Worm (Caenorhabditis elegans) whole organism, L4/young adult: ENCODE results near the gene C28D4.7.
"Not testable (repeated sequence)": the region's sequence is repeated elsewhere in the genome, so short reads cannot be mapped to it uniquely, and the experiment has no call there.

Source experiments
- W03F9.2 ChIP-seq: fragments of 150-350 bp; optimal IDR thresholded peaks from 2 replicates; lab custom pipeline; 2014; ENCODE audit warnings: missing biosample characterization, missing genetic modification characterization
- dao-5 ChIP-seq: sonication (generic microtip); optimal IDR thresholded peaks from 2 replicates; lab custom pipeline; 2016; ENCODE audit warnings: missing genotype, missing genetic modification characterization, moderate library complexity, missing compliant biosample characterization
- him-1 ChIP-seq: sonication (generic microtip); optimal IDR thresholded peaks from 2 replicates; lab custom pipeline; 2016; ENCODE audit warnings: missing genotype, missing genetic modification reagents, missing genetic modification characterization, missing compliant biosample characterization

The C28D4.7 gene

DNA sequence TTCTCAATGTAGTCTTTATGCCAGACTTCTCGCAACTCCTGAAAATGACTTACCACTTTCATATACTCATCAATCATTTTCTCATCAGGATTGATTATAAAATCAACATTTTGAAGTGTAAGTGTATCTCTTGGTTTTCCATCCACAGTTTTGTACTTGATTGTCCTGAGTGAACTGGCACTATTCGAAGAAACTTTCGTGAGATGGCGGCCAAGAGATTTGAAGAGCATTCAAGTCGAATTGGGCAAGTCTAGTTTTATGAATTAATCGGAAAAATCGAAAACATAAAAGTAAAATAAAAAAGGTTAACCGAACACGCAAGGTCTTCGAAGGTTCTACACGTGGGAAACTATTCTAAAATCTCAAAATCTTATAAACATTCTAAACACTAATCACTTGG lies at the start of gene C28D4.7:
Gene C28D4.7, minus strand, starts transcription at position 265 of the 400 bp plus-strand sequence.
- TF ChIP-seq dao-5 (tag; lab: Kevin White, UChicago), result no peak
- TF ChIP-seq him-1 (tag; lab: Kevin White, UChicago), result no peak
- TF ChIP-seq W03F9.2 (tag; lab: Kevin White, UChicago), result no peak

DNA sequence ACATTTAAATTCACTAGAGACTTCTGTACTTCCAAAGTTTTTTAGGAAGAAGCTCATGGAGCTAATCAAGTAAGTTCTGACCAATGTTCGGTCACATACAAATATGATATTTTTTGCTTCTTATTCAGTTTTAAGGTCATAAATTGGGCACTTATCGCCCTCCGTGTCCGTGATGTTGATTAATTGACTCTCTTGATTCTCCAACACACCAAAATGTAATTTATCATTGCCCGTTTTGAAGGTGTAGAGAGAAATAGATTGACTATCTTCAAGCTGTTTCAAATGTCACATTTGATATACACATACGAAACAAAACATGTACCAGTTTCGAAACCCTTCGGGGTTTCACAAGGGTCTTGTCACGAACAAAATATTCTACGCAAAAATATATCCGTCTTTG lies 47.8 kb upstream of the C28D4.7 start:
- no peak for TF ChIP-seq him-1 (tag; lab: Kevin White, UChicago)
- TF ChIP-seq dao-5 (tag; lab: Kevin White, UChicago), result no peak
- TF ChIP-seq W03F9.2 (tag; lab: Kevin White, UChicago), result no peak

DNA sequence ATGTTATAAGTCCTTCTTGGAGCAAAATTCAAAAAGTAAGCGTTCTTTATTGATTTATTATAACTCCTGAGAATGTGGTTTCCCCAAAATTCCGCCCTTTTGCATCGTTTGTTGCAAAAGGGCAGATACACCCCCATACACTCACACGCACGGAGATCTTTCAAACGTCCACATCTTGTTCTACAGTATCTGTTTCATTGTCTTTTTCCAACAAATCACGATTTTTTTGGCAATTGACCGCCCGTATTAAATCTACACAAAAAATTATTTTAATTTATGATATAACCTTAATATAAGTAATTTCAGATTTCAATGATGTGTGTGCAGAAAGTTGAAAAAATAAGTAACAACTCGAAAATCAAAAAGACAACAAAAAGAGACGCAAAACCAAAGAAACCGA lies 46.5 kb upstream of the C28D4.7 start, which contains the start of gene T13F2.4:
Gene T13F2.4, plus strand, starts transcription at position 301 of the 400 bp plus-strand sequence.
- TF ChIP-seq W03F9.2 (tag; lab: Kevin White, UChicago), result no peak
- no peak for TF ChIP-seq dao-5 (tag; lab: Kevin White, UChicago)
- no peak for TF ChIP-seq him-1 (tag; lab: Kevin White, UChicago)

DNA sequence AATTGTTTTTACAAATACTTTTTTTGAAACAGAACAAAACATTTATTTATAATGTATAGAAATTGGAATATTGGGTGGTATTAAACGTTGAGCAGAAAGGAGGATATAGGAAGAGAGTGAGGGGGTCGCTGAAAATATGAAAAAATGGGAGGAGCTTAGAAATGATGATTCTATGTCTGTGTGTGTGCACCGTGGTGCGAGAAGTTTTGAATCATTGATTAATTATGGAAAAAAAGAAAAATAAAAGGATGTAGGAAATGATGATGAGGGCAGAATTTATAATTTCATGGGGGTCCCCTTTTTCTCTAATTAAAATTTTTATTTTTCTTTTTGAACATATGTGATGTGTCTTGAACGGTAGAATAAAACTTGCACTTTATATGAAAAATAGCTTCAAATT lies 41.7 kb upstream of the C28D4.7 start, which contains the start of gene sre-4:
Gene sre-4, minus strand, starts transcription at position 101 of the 400 bp plus-strand sequence.
- TF ChIP-seq dao-5 (tag; lab: Kevin White, UChicago) (no peak), W03F9.2 (tag; lab: Kevin White, UChicago) (no peak), him-1 (tag; lab: Kevin White, UChicago) (no peak)

DNA sequence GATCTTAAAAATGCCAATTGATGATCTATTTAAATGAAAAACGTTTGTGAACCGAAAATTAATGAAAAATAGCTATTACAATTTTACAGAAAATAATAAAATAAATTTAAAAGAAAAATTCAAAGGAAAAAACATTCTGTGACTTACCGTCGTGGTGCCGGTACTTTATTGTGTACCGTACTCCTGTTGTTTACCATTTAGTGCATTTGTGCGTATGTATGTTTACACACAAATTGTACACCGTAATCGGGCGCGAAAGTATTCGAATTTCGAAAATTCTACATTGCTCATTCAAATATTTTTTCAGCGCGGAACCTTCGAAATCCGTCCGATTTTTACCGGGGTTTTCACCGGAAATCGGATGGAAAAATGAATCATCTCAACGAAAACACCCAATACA lies 35.1 kb upstream of the C28D4.7 start, which contains the start of gene T13F2.6:
Gene T13F2.6, plus strand, starts transcription at position 306 of the 400 bp plus-strand sequence.
- TF ChIP-seq him-1 (tag; lab: Kevin White, UChicago) (no peak), dao-5 (tag; lab: Kevin White, UChicago) (no peak), W03F9.2 (tag; lab: Kevin White, UChicago) (peak; percentile 43)

DNA sequence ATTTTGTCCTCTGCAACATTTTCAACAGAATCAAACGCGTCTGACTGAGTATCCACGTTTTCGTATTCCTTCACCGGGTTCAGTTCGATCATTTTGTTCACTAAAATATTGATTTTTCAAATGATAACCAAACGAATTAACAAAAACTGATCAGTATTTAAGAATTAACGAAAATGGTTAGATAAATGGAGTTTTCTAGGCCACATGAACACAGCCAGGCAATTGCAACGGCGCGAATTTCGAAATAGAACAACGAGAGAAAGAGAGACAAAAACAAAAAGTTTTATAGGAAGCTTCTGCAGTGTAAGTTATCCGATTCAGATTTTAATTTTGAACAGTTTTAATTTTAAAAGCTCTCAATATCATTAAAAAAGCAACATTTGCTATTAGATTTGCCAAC lies 34.6 kb upstream of the C28D4.7 start, which contains the start of gene sna-2:
Gene sna-2, minus strand, starts transcription at position 100 of the 400 bp plus-strand sequence.
- no peak for TF ChIP-seq dao-5 (tag; lab: Kevin White, UChicago)
- no peak for TF ChIP-seq him-1 (tag; lab: Kevin White, UChicago)
- no peak for TF ChIP-seq W03F9.2 (tag; lab: Kevin White, UChicago)

DNA sequence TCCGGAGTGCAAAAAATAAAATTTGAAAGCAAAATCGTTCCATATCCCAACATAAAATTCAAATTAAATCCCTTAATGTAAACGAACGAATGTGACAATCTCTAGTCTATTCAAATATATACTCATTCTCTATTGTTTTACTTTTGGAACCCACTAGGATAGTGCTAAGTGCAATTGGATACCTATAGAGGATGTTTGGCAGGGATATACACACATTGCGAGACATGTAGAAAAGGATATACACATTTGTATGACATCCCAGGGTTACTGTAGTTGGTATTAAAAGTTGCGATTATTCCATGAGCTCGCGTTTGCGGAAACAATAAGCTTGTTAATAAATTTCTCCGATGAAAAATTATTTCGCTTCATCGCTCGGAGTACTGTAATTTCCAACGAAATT lies 30.5 kb upstream of the C28D4.7 start:
- TF ChIP-seq W03F9.2 (tag; lab: Kevin White, UChicago), result no peak
- no peak for TF ChIP-seq dao-5 (tag; lab: Kevin White, UChicago)
- no peak for TF ChIP-seq him-1 (tag; lab: Kevin White, UChicago)

DNA sequence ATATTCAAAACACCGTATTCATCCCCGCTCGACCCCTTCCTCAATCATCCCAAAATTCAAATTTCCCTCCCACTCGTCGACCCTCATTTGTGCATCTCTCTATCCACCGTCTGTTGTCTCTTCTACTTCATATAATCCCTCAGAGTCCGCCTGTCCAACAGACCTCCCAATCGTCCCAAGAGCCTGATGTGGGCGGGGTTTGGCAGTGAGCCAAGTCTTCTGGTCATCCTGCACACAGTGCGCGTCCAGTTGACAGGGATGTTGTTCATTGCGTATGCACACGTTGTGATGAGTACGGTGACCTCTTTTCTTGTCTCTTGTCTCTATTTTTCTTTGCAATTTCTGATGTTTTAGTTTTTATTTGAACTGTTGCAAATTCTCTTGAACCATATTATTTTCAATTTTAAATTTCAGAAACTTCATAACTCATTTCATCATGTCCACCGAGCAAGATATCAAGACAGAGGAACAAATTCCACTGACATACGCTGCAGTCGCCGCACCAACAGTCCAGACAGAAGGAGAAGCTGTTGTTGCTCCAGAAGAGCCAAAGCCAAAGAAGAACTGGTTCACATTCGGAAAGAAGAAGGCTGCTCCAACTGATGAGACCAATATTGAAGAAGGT lies 29.3 kb upstream of the C28D4.7 start, which contains the start of gene cav-1:
Gene cav-1, plus strand, starts transcription at position 415 of the 625 bp plus-strand sequence.
- TF ChIP-seq dao-5 (tag; lab: Kevin White, UChicago) (no peak), W03F9.2 (tag; lab: Kevin White, UChicago) (no peak), him-1 (tag; lab: Kevin White, UChicago) (no peak)

DNA sequence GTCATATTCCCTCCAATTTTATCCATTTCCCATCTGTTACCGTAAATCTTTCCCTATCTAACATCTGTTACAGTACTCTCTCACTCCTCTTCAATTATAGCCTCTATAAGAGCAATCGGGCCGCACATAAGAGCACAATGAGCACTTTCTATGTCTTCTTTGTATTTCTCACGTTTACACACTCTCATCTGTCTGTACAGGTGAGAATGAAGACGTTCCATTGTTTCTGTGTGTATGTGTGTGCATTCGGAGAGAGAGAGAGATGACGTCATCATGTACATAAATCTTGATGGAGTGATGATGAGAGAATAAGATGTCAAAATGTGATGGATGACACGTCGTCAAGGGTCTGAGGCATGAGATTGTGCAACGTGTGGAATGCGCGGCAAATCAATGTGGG lies 27.9 kb upstream of the C28D4.7 start:
- TF ChIP-seq W03F9.2 (tag; lab: Kevin White, UChicago), result no peak

DNA sequence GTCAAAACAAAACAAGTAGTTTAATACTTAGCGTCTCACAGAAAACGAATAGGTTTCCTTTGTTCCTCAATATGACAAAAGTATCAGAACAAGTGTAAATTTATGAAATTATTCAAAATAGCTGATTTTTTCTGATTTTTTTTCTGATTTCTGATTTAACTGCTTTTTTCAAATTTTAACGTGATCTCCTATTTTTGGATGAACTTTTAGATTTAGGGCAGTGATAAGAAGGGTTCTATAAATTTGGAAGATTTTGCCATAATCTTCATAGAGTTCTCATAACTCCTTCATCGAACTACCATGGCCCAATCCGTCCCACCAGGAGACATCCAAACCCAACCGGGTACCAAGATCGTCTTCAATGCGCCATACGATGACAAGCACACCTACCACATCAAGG lies 26.8 kb upstream of the C28D4.7 start, which contains the start of gene msp-78:
Gene msp-78, plus strand, starts transcription at position 301 of the 400 bp plus-strand sequence.
- not testable (repeated sequence) for TF ChIP-seq dao-5, W03F9.2, him-1 (tag; lab: Kevin White, UChicago)

DNA sequence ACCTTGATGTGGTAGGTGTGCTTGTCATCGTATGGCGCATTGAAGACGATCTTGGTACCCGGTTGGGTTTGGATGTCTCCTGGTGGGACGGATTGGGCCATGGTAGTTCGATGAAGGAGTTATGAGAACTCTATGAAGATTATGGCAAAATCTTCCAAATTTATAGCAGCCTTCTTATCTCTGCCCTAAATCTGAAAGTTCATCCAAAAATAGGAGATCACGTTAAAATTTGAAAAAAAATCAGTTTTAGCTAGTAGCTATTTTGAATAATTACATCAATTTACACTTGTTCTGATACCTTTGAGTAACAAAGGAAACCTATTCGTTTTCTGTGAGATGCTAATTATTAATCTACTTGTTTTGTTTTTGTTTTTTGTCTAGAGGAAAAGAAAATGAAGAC lies 24.1 kb upstream of the C28D4.7 start, which contains the start of gene msp-79:
Gene msp-79, minus strand, starts transcription at position 101 of the 400 bp plus-strand sequence.
- not testable (repeated sequence) for TF ChIP-seq him-1, W03F9.2, dao-5 (tag; lab: Kevin White, UChicago)

DNA sequence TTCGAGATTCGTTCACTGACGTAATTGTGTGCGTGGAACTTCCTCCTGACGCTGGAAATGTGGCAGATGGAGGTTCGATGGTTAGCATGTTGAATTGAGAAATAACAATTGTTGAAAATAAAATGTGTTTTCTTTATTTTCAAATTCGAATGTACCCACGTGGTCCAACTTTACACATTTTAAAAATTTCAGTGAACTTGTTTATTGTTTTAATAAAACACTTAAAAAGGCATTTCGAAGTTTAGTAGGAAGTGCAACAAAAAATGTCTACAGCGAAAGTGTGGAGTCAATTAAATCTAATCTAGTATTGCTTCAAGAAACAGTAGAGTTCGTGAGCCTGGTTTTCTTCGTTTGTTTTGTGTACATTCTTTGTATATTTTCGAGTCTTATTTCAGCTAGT lies 23.3 kb upstream of the C28D4.7 start, which contains the start of gene ssp-36:
Gene ssp-36, minus strand, starts transcription at position 101 of the 400 bp plus-strand sequence.
- TF ChIP-seq dao-5 (tag; lab: Kevin White, UChicago) (no peak), W03F9.2 (tag; lab: Kevin White, UChicago) (no peak), him-1 (tag; lab: Kevin White, UChicago) (no peak)

DNA sequence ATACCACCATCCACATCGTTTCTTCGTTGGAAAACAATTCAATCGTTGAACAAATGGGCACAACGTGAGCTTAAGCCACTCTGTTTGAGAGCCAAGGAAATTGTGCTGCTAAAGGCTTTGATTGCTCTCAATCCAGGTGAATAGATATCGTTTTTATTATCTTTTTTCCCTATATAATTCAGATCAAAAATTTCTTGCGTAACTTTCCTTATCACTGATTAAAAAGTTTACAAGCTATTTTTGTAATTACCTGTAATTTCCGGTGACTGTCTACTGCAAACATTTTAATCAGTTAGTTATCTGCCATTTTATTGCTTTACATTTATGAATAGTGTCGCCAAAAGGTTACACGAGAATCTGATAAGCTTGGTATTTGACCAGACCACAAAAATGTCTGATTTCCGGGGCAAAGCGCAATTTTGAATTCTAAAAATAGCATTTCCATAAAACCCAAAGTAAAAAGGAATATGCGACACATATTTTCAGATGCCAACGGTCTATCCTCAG lies 19.8 kb upstream of the C28D4.7 start:
- TF ChIP-seq W03F9.2 (tag; lab: Kevin White, UChicago) (no peak), dao-5 (tag; lab: Kevin White, UChicago) (no peak), him-1 (tag; lab: Kevin White, UChicago) (no peak)
